Worm (Caenorhabditis elegans) whole organism, young adult: ENCODE results near the gene nep-1.

Experiments used
- B0035.1 ChIP-seq: sonication (generic microtip); optimal IDR thresholded peaks from 2 replicates; lab custom pipeline; 2016; ENCODE audit warnings: missing genetic modification characterization, mild to moderate bottlenecking, missing compliant biosample characterization, missing genotype, missing genetic modification reagents
- B0261.1 ChIP-seq: sonication (generic microtip); optimal IDR thresholded peaks from 2 replicates; lab custom pipeline; 2016; ENCODE audit warnings: mild to moderate bottlenecking, missing genetic modification characterization, moderate library complexity, missing compliant biosample characterization
- D2030.7 ChIP-seq: fragments of 200-800 bp; sonication (Bioruptor generic); IDR thresholded peaks from 2 replicates; pipeline ENCODE4 v1.3.6; 2022; ENCODE audit warnings: missing genetic modification reagents, missing genetic modification characterization, missing compliant biosample characterization
- F10E7.11 ChIP-seq: sonication (generic microtip); optimal IDR thresholded peaks from 2 replicates; lab custom pipeline; 2017; ENCODE audit warnings: mild to moderate bottlenecking, missing genetic modification characterization, moderate library complexity, missing compliant biosample characterization
- F23B12.7 ChIP-seq: sonication (generic microtip); optimal IDR thresholded peaks from 2 replicates; lab custom pipeline; 2017; ENCODE audit warnings: missing genetic modification characterization, mild to moderate bottlenecking, missing compliant biosample characterization, antibody characterized with exemption, moderate library complexity; ENCODE audit not compliant: insufficient read depth
- F39B2.1 ChIP-seq: fragments of 200-800 bp; sonication (Bioruptor generic); IDR thresholded peaks from 2 replicates; pipeline ENCODE4 v1.3.6; 2022; ENCODE audit warnings: missing genetic modification reagents, missing genetic modification characterization, missing compliant biosample characterization
- F55B11.4 ChIP-seq: sonication (generic microtip); optimal IDR thresholded peaks from 2 replicates; lab custom pipeline; 2016; ENCODE audit warnings: missing compliant biosample characterization, missing genetic modification characterization, borderline replicate concordance; ENCODE audit not compliant: insufficient read depth
- F57A8.1 ChIP-seq: fragments of 200-800 bp; sonication (Bioruptor generic); optimal IDR thresholded peaks from 2 replicates; lab custom pipeline; 2018; ENCODE audit warnings: mild to moderate bottlenecking, missing genetic modification characterization, moderate library complexity, missing compliant biosample characterization
- T26A5.8 ChIP-seq: sonication (generic microtip); optimal IDR thresholded peaks from 2 replicates; lab custom pipeline; 2016; ENCODE audit warnings: missing genetic modification characterization, missing compliant biosample characterization
- Y53F4B.3 ChIP-seq: fragments of 200-800 bp; sonication (Bioruptor generic); IDR thresholded peaks from 2 replicates; pipeline ENCODE4 v1.3.6; 2022; ENCODE audit warnings: missing genetic modification reagents, missing genetic modification characterization, missing compliant biosample characterization
- Y53G8AR.9 ChIP-seq: fragments of 200-800 bp; sonication (Bioruptor generic); conservative IDR thresholded peaks from 2 replicates; pipeline ENCODE4 v1.3.6; 2022; ENCODE audit warnings: missing genetic modification reagents, missing genetic modification characterization, missing compliant biosample characterization
- Y56A3A.18 ChIP-seq: fragments of 200-800 bp; sonication (Bioruptor generic); IDR thresholded peaks from 2 replicates; pipeline ENCODE4 v1.3.6; 2022; ENCODE audit warnings: missing genetic modification reagents, missing genetic modification characterization, missing compliant biosample characterization
- Y95B8A.8 ChIP-seq: fragments of 200-800 bp; sonication (Bioruptor generic); IDR thresholded peaks from 2 replicates; pipeline ENCODE4 v1.3.6; 2022; ENCODE audit warnings: missing genetic modification reagents, missing genetic modification characterization, missing compliant biosample characterization
- akir-1 ChIP-seq: fragments of 200-800 bp; sonication (Bioruptor generic); optimal IDR thresholded peaks from 2 replicates; lab custom pipeline; 2018; ENCODE audit warnings: mild to moderate bottlenecking, missing genetic modification characterization, moderate library complexity, missing compliant biosample characterization
- ama-1 ChIP-seq, 3 experiments: fragments of 150-350 bp in 1 of 3; sonication (generic microtip) in 2 of 3; optimal IDR thresholded peaks; 2 replicates each; lab custom pipeline; 2014 to 2018; ENCODE audit warnings: missing biosample characterization in 2 of 3, missing genetic modification characterization in 2 of 3, missing genetic modification reagents in 2 of 3
- bed-1 ChIP-seq: fragments of 200-800 bp; sonication (Bioruptor generic); IDR thresholded peaks from 2 replicates; pipeline ENCODE4 v1.3.6; 2022; ENCODE audit warnings: missing genetic modification reagents, missing genetic modification characterization, missing compliant biosample characterization
- bed-2 ChIP-seq: fragments of 200-800 bp; sonication (Bioruptor generic); IDR thresholded peaks from 2 replicates; pipeline ENCODE4 v1.3.6; 2022; ENCODE audit warnings: missing genetic modification reagents, missing genetic modification characterization, missing compliant biosample characterization
- cebp-1 ChIP-seq, 2 experiments: fragments of 200-800 bp in 1 of 2; sonication (Bioruptor generic) in 1 of 2; sonication (generic microtip) in 1 of 2; IDR thresholded peaks in 1 of 2; optimal IDR thresholded peaks in 1 of 2; 2 replicates each; pipeline versions ENCODE4 v1.3.6 to Lab custom; 2017 to 2022; ENCODE audit warnings: missing compliant biosample characterization in 2 of 2, missing genetic modification characterization in 2 of 2, mild to moderate bottlenecking in 1 of 2, missing genetic modification reagents in 1 of 2, moderate library complexity in 1 of 2
- cebp-2 ChIP-seq: fragments of 200-800 bp; sonication (Bioruptor generic); IDR thresholded peaks from 2 replicates; pipeline ENCODE4 v1.3.6; 2022; ENCODE audit warnings: missing genetic modification characterization, missing compliant biosample characterization
- ceh-100 ChIP-seq: fragments of 200-800 bp; sonication (Bioruptor generic); IDR thresholded peaks from 2 replicates; pipeline ENCODE4 v1.3.6; 2022; ENCODE audit warnings: missing genetic modification reagents, missing genetic modification characterization, missing compliant biosample characterization
- chd-7 ChIP-seq: sonication (generic microtip); optimal IDR thresholded peaks from 2 replicates; lab custom pipeline; 2016; ENCODE audit warnings: mild to moderate bottlenecking, missing genetic modification characterization, moderate library complexity, missing compliant biosample characterization
- efl-1 ChIP-seq: fragments of 150-350 bp; optimal IDR thresholded peaks from 2 replicates; lab custom pipeline; 2014; ENCODE audit warnings: missing biosample characterization, missing genetic modification reagents, missing genetic modification characterization
- egl-44 ChIP-seq: fragments of 200-800 bp; sonication (Bioruptor generic); IDR thresholded peaks from 2 replicates; pipeline ENCODE4 v1.3.6; 2022; ENCODE audit warnings: missing genetic modification reagents, missing genetic modification characterization, missing compliant biosample characterization
- ets-4 ChIP-seq: fragments of 200-800 bp; sonication (Bioruptor generic); optimal IDR thresholded peaks from 2 replicates; lab custom pipeline; 2018; ENCODE audit warnings: mild to moderate bottlenecking, missing genetic modification characterization, missing compliant biosample characterization
- hlh-12 ChIP-seq: sonication (generic microtip); optimal IDR thresholded peaks from 2 replicates; lab custom pipeline; 2016; ENCODE audit warnings: missing genetic modification characterization, missing compliant biosample characterization
- let-607 ChIP-seq, 2 experiments: fragments of 200-800 bp in 1 of 2; sonication (Bioruptor generic) in 1 of 2; sonication (generic microtip) in 1 of 2; optimal IDR thresholded peaks; 2 replicates each; lab custom pipeline; 2016 to 2018; ENCODE audit warnings: mild to moderate bottlenecking in 2 of 2, missing compliant biosample characterization in 2 of 2, missing genetic modification characterization in 2 of 2, moderate library complexity in 2 of 2, missing genotype in 1 of 2
- lin-26 ChIP-seq: fragments of 200-800 bp; sonication (Bioruptor generic); IDR thresholded peaks from 2 replicates; pipeline ENCODE4 v1.3.6; 2022; ENCODE audit warnings: missing genetic modification reagents, missing genetic modification characterization, missing compliant biosample characterization
- lin-35 ChIP-seq, 3 experiments: fragments of 150-350 bp in 2 of 3; sonication (generic microtip) in 1 of 3; optimal IDR thresholded peaks; 2 replicates each; lab custom pipeline; 2014 to 2018; ENCODE audit warnings: missing biosample characterization in 3 of 3, missing genetic modification characterization in 3 of 3, missing genetic modification reagents in 3 of 3
- lin-40 ChIP-seq: sonication (generic microtip); optimal IDR thresholded peaks from 2 replicates; lab custom pipeline; 2016; ENCODE audit warnings: missing genetic modification characterization, mild to moderate bottlenecking, missing compliant biosample characterization, missing genotype, missing genetic modification reagents
- lin-54 ChIP-seq: fragments of 200-800 bp; sonication (Bioruptor generic); optimal IDR thresholded peaks from 2 replicates; lab custom pipeline; 2018; ENCODE audit warnings: mild to moderate bottlenecking, missing genetic modification characterization, missing compliant biosample characterization
- lsy-27 ChIP-seq: sonication (generic microtip); optimal IDR thresholded peaks from 2 replicates; lab custom pipeline; 2017; ENCODE audit warnings: missing genetic modification characterization, mild to moderate bottlenecking, missing compliant biosample characterization, antibody characterized with exemption, missing genotype, borderline replicate concordance; ENCODE audit not compliant: insufficient read depth
- madf-6 ChIP-seq: fragments of 200-800 bp; sonication (Bioruptor generic); IDR thresholded peaks from 2 replicates; pipeline ENCODE4 v1.3.6; 2022; ENCODE audit warnings: missing genetic modification reagents, missing genetic modification characterization, missing compliant biosample characterization
- nfya-1 ChIP-seq: sonication (generic microtip); optimal IDR thresholded peaks from 2 replicates; lab custom pipeline; 2017; ENCODE audit warnings: antibody characterized with exemption, missing compliant biosample characterization, missing genetic modification characterization, borderline replicate concordance; ENCODE audit not compliant: insufficient read depth
- nfya-2 ChIP-seq: fragments of 200-800 bp; sonication (Bioruptor generic); IDR thresholded peaks from 2 replicates; pipeline ENCODE4 v1.3.6; 2022; ENCODE audit warnings: missing genetic modification reagents, missing genetic modification characterization, missing compliant biosample characterization
- nfyb-1 ChIP-seq: fragments of 200-800 bp; sonication (Bioruptor generic); IDR thresholded peaks from 2 replicates; pipeline ENCODE4 v1.3.6; 2022; ENCODE audit warnings: missing genetic modification reagents, missing genetic modification characterization, missing compliant biosample characterization
- nhr-120 ChIP-seq: fragments of 200-800 bp; sonication (Bioruptor generic); IDR thresholded peaks from 2 replicates; pipeline ENCODE4 v1.3.6; 2022; ENCODE audit warnings: missing genetic modification characterization, missing compliant biosample characterization
- nhr-80 ChIP-seq: sonication (generic microtip); optimal IDR thresholded peaks from 2 replicates; lab custom pipeline; 2016; ENCODE audit warnings: missing genetic modification characterization, missing compliant biosample characterization
- rcor-1 ChIP-seq: fragments of 200-800 bp; sonication (Bioruptor generic); IDR thresholded peaks from 2 replicates; pipeline ENCODE4 v1.3.6; 2022; ENCODE audit warnings: missing genetic modification reagents, missing genetic modification characterization, missing compliant biosample characterization
- repo-1 ChIP-seq: sonication (generic microtip); optimal IDR thresholded peaks from 2 replicates; lab custom pipeline; 2017; ENCODE audit warnings: mild to moderate bottlenecking, missing genetic modification characterization, missing compliant biosample characterization
- rpc-1 ChIP-seq, 2 experiments: fragments of 150-350 bp in 1 of 2; sonication (generic microtip) in 1 of 2; optimal IDR thresholded peaks; 2 replicates each; lab custom pipeline; 2014 to 2018; ENCODE audit warnings: missing biosample characterization in 1 of 2, missing genetic modification characterization in 1 of 2, missing genetic modification reagents in 1 of 2, missing genotype in 1 of 2
- sdz-38 ChIP-seq: sonication (generic microtip); optimal IDR thresholded peaks from 2 replicates; lab custom pipeline; 2016; ENCODE audit warnings: missing genotype, missing genetic modification characterization, missing compliant biosample characterization
- sea-2 ChIP-seq: fragments of 200-800 bp; sonication (Bioruptor generic); IDR thresholded peaks from 2 replicates; pipeline ENCODE4 v1.3.6; 2022; ENCODE audit warnings: missing genetic modification characterization, missing compliant biosample characterization
- somi-1 ChIP-seq: fragments of 200-800 bp; sonication (Bioruptor generic); optimal IDR thresholded peaks from 2 replicates; lab custom pipeline; 2018; ENCODE audit warnings: mild to moderate bottlenecking, missing genetic modification characterization, missing compliant biosample characterization
- tbx-9 ChIP-seq: sonication (generic microtip); optimal IDR thresholded peaks from 2 replicates; lab custom pipeline; 2016; ENCODE audit warnings: borderline replicate concordance, missing genetic modification characterization, inconsistent platforms, missing compliant biosample characterization
- unc-130 ChIP-seq: sonication (generic microtip); optimal IDR thresholded peaks from 2 replicates; lab custom pipeline; 2016; ENCODE audit warnings: missing genetic modification reagents, missing genetic modification characterization, missing compliant biosample characterization
- ztf-18 ChIP-seq: sonication (generic microtip); optimal IDR thresholded peaks from 2 replicates; lab custom pipeline; 2016; ENCODE audit warnings: missing genotype, mild to moderate bottlenecking, missing genetic modification characterization, missing compliant biosample characterization
- ztf-6 ChIP-seq: fragments of 200-800 bp; sonication (Bioruptor generic); IDR thresholded peaks from 2 replicates; pipeline ENCODE4 v1.3.6; 2022; ENCODE audit warnings: missing genetic modification reagents, missing genetic modification characterization, missing compliant biosample characterization

The nep-1 gene

DNA sequence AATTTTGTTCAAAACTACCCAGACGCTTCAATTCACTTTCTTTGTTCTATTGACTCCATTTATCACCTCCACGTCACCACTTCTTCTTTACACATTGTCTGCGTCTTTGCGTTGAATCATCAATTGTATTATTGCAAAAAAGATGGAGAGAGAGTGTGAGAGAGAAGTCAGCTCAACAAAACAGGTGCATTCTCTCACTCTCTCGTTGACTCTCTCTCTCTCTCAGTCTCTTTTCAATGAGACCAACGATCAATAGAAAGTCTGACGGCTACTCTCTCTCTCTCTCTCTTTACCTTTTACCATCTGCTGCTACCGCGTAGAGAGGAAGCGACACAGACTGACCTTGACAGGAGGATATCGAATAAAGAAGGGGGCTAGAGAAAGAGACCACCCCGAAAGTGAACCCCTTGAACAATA lies 21.2 kb downstream of the nep-1 start (continued):
- TF ChIP-seq nhr-120 (GFP tag; lab: Robert Waterston, UW), result no peak
- TF ChIP-seq nfya-1 (tag; lab: Kevin White, UChicago), result no peak
- TF ChIP-seq sea-2 (GFP tag; lab: Robert Waterston, UW), result no peak
- no peak for TF ChIP-seq ceh-100
- TF ChIP-seq F39B2.1, result no peak
- TF ChIP-seq unc-130, result no peak
- TF ChIP-seq nhr-80 (tag; lab: Kevin White, UChicago), result peak; percentile 30
- TF ChIP-seq somi-1, result peak; percentile 77
- 0 out of 2 replicates have a peak, but pooled peaks have one; percentile 43 for TF ChIP-seq lin-26 (GFP tag; lab: Robert Waterston, UW)
- no peak for TF ChIP-seq lsy-27 (tag; lab: Kevin White, UChicago)
- TF ChIP-seq rpc-1 (optimal IDR thresholded peaks at IDR 0.05; lab: Kevin White, UChicago), result no peak
- no peak for TF ChIP-seq rpc-1 (tag; optimal IDR thresholded peaks at IDR 0.05; lab: Kevin White, UChicago)
- TF ChIP-seq efl-1 (GFP tag; lab: Kevin White, UChicago), result no peak
- TF ChIP-seq let-607 (tag; optimal IDR thresholded peaks at IDR 0.05; lab: Kevin White, UChicago), result peak in 1 of 2 experiments; percentile 76
- peak; percentile 66 for TF ChIP-seq chd-7
- no peak for TF ChIP-seq bed-1
- TF ChIP-seq lin-40 (tag; lab: Kevin White, UChicago), result peak; percentile 78
- no peak for TF ChIP-seq Y95B8A.8 (GFP tag; lab: Robert Waterston, UW)
- TF ChIP-seq sdz-38 (tag; lab: Kevin White, UChicago), result no peak
- no peak for TF ChIP-seq F23B12.7 (tag; lab: Kevin White, UChicago)
- TF ChIP-seq Y53F4B.3, result no peak
- TF ChIP-seq tbx-9 (tag; lab: Kevin White, UChicago), result no peak
- no peak for TF ChIP-seq egl-44
- no peak for TF ChIP-seq ztf-18 (tag; lab: Kevin White, UChicago)
- no peak for TF ChIP-seq F10E7.11 (tag; lab: Kevin White, UChicago)
- TF ChIP-seq cebp-1 (GFP tag; IDR thresholded peaks at IDR 0.05; lab: Robert Waterston, UW), result no peak
- peak; percentile 31 for TF ChIP-seq cebp-1 (tag; optimal IDR thresholded peaks at IDR 0.05; lab: Kevin White, UChicago)
- no peak for TF ChIP-seq F55B11.4 (tag; lab: Kevin White, UChicago)
- no peak for TF ChIP-seq F57A8.1 (GFP tag; lab: Kevin White, UChicago)
- TF ChIP-seq hlh-12, result no peak
- TF ChIP-seq Y56A3A.18, result 0 out of 2 replicates have a peak, but pooled peaks have one; percentile 6
- TF ChIP-seq nfya-2 (GFP tag; lab: Robert Waterston, UW), result no peak
- no peak for TF ChIP-seq cebp-2
- TF ChIP-seq ets-4 (GFP tag; lab: Kevin White, UChicago), result peak; percentile 7
- no peak for TF ChIP-seq ztf-6 (GFP tag; lab: Robert Waterston, UW)
- peak in 1 of 3 experiments; percentile 46 for TF ChIP-seq lin-35 (GFP tag; optimal IDR thresholded peaks at IDR 0.05; lab: Kevin White, UChicago)
- peak; percentile 37 for TF ChIP-seq repo-1 (tag; lab: Kevin White, UChicago)
- TF ChIP-seq rcor-1, result no peak; the same call in 1 of the 2 replicates
- TF ChIP-seq T26A5.8 (tag; lab: Kevin White, UChicago), result no peak
- TF ChIP-seq lin-54, result peak; percentile 33
- TF ChIP-seq akir-1, result no peak
- TF ChIP-seq bed-2 (GFP tag; lab: Robert Waterston, UW), result no peak
- TF ChIP-seq madf-6 (GFP tag; lab: Robert Waterston, UW), result no peak
- TF ChIP-seq nfyb-1, result peak; percentile 34; the same call in 1 of the 2 replicates
- TF ChIP-seq D2030.7, result no peak
- no peak for TF ChIP-seq B0261.1 (tag; lab: Kevin White, UChicago)
- TF ChIP-seq B0035.1 (tag; lab: Kevin White, UChicago), result no peak
- TF ChIP-seq ama-1 (optimal IDR thresholded peaks at IDR 0.05; lab: Kevin White, UChicago), result peak; percentile 93
- TF ChIP-seq ama-1 (GFP tag; optimal IDR thresholded peaks at IDR 0.05; lab: Kevin White, UChicago), result peak in 1 of 2 experiments; percentile 33
- TF ChIP-seq Y53G8AR.9 (GFP tag; lab: Robert Waterston, UW), result no peak
